Fruit fly (Drosophila melanogaster): ENCODE data around the gene OdsH.
A peak's percentile ranks its signal among the peaks of the same experiment; 100 is the strongest.

The OdsH gene

DNA sequence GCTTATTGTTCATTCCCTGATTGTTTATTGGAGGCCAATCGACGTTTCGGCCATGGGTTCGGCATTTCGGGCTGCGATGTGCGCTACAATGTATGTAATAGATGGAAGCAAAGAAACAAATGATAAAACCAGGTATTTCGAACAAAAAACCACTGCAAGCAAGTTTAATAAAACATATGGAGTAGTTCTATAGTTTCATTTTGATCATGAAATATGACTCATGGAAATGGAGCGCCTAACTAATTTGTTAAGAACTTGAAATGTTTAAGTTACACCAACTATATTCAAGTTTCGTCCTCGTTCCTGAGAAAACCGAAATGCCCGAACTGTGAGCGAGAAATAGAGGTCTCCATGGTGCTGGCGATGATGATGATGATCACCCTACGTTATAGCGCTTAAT is 10.5 kb upstream of the OdsH start (continued):
- TF ChIP-seq Neu2 (GFP tag; optimal IDR thresholded peaks at IDR 0.05; ENCODE audit: borderline replicate concordance) = no peak
- no peak for TF ChIP-seq Max (GFP tag; optimal IDR thresholded peaks at IDR 0.05)
- TF ChIP-seq CG10959 (GFP tag; IDR thresholded peaks at IDR 0.05) = no peak
- TF ChIP-seq chn (GFP tag; optimal IDR thresholded peaks at IDR 0.05) = peak; percentile 40
- no peak for TF ChIP-seq onecut (GFP tag; IDR thresholded peaks at IDR 0.05)
- TF ChIP-seq CG1647 (GFP tag; optimal IDR thresholded peaks at IDR 0.05) = no peak
- TF ChIP-seq CG18599 (GFP tag; optimal IDR thresholded peaks at IDR 0.05) = peak; percentile 2
- no peak for TF ChIP-seq CG2116 (GFP tag; optimal IDR thresholded peaks at IDR 0.05)
- TF ChIP-seq CG7271 (tag; optimal IDR thresholded peaks at IDR 0.05) = no peak
- TF ChIP-seq CG6791 (GFP tag; IDR thresholded peaks at IDR 0.05; ENCODE audit: partially characterized antibody) = no peak
- TF ChIP-seq CG12236 (GFP tag; optimal IDR thresholded peaks at IDR 0.05) = peak; percentile 27
- no peak for TF ChIP-seq gsb (GFP tag; IDR thresholded peaks at IDR 0.05)
- TF ChIP-seq CG2202 (tag; optimal IDR thresholded peaks at IDR 0.05) = no peak
- 0 out of 2 replicates have a peak, but pooled peaks have one; percentile 18 for TF ChIP-seq CG4730 (GFP tag; IDR thresholded peaks at IDR 0.05)
- TF ChIP-seq CG17385 (GFP tag; optimal IDR thresholded peaks at IDR 0.05) = peak; percentile 8
- TF ChIP-seq CG42726 (GFP tag; IDR thresholded peaks at IDR 0.05; ENCODE audit: partially characterized antibody) = no peak
- TF ChIP-seq nau (GFP tag; optimal IDR thresholded peaks at IDR 0.05) = no peak
- no peak for TF ChIP-seq Spps (tag; optimal IDR thresholded peaks at IDR 0.05)
- peak; percentile 28 for TF ChIP-seq nerfin-1 (tag; optimal IDR thresholded peaks at IDR 0.05)
- TF ChIP-seq gem (tag; optimal IDR thresholded peaks at IDR 0.05) = peak; percentile 72
- TF ChIP-seq Xrp1 (GFP tag; IDR thresholded peaks at IDR 0.05) = peak; percentile 28; the same call in 1 of the 2 replicates
- no peak for TF ChIP-seq Six4 (GFP tag; optimal IDR thresholded peaks at IDR 0.05)
- TF ChIP-seq lbe (GFP tag; optimal IDR thresholded peaks at IDR 0.05) = no peak
- TF ChIP-seq lov (optimal IDR thresholded peaks at IDR 0.05) = no peak
- TF ChIP-seq lov (GFP tag; IDR thresholded peaks at IDR 0.05) = no peak
- TF ChIP-seq Stat92E (GFP tag; optimal IDR thresholded peaks at IDR 0.05) = no peak
- TF ChIP-seq CG11085 (GFP tag; IDR thresholded peaks at IDR 0.05) = no peak
- TF ChIP-seq nmo (GFP tag; optimal IDR thresholded peaks at IDR 0.05) = peak; percentile 64
- TF ChIP-seq MESR4 (GFP tag; optimal IDR thresholded peaks at IDR 0.05) = no peak
- TF ChIP-seq CG14667 (GFP tag; IDR thresholded peaks at IDR 0.05) = no peak
- TF ChIP-seq Sin3A (optimal IDR thresholded peaks at IDR 0.05) = no peak
- no peak for TF ChIP-seq inv (GFP tag; IDR thresholded peaks at IDR 0.05; ENCODE audit: partially characterized antibody)
- TF ChIP-seq CG33213 (GFP tag; optimal IDR thresholded peaks at IDR 0.05) = no peak
- TF ChIP-seq Eip74EF (GFP tag; optimal IDR thresholded peaks at IDR 0.05) = no peak
- no peak for TF ChIP-seq CG4820 (GFP tag; optimal IDR thresholded peaks at IDR 0.05)
- TF ChIP-seq shn (GFP tag; optimal IDR thresholded peaks at IDR 0.05) = no peak
- TF ChIP-seq trh (GFP tag; optimal IDR thresholded peaks at IDR 0.05) = no peak
- no peak for TF ChIP-seq CG31388 (GFP tag; optimal IDR thresholded peaks at IDR 0.05)
- 0 out of 2 replicates have a peak, but pooled peaks have one; percentile 29 for TF ChIP-seq Ptx1 (GFP tag; IDR thresholded peaks at IDR 0.05)
- no peak for TF ChIP-seq odd (GFP tag; optimal IDR thresholded peaks at IDR 0.05)
- no peak for TF ChIP-seq Lim3 (GFP tag; IDR thresholded peaks at IDR 0.05)
- no peak for TF ChIP-seq Hr39 (optimal IDR thresholded peaks at IDR 0.05)
- no peak for TF ChIP-seq Dek (tag; optimal IDR thresholded peaks at IDR 0.05)
- no peak for TF ChIP-seq CG13894 (tag; optimal IDR thresholded peaks at IDR 0.05)
- no peak for TF ChIP-seq ham (GFP tag; IDR thresholded peaks at IDR 0.05)
- no peak for TF ChIP-seq eyg (GFP tag; optimal IDR thresholded peaks at IDR 0.05)
- TF ChIP-seq knrl (GFP tag; IDR thresholded peaks at IDR 0.05; ENCODE audit: partially characterized antibody) = no peak
- no peak for TF ChIP-seq CG4328 (GFP tag; optimal IDR thresholded peaks at IDR 0.05)
- TF ChIP-seq CG11560 (tag; IDR thresholded peaks at IDR 0.05) = no peak
- TF ChIP-seq Mes4 (GFP tag; optimal IDR thresholded peaks at IDR 0.05) = no peak
- no peak for TF ChIP-seq CG10366 (GFP tag; IDR thresholded peaks at IDR 0.05)
- TF ChIP-seq Abd-B (GFP tag; optimal IDR thresholded peaks at IDR 0.05) = no peak
